Fruit fly (Drosophila melanogaster): ENCODE measurements around the gene CG14408.
A peak's percentile ranks its signal among the peaks of the same experiment; 100 is the strongest.

Gene CG14408

dm6 chrX:14840417-14840872 is 8.6 kb upstream of the CG14408 start (continued):
- TF ChIP-seq nom (GFP tag; optimal IDR thresholded peaks at IDR 0.05) (peak; percentile 81), CG12391 (tag; optimal IDR thresholded peaks at IDR 0.05) (peak; percentile 63), Fer3 (tag; optimal IDR thresholded peaks at IDR 0.05) (peak; percentile 60), tgo (GFP tag; IDR thresholded peaks at IDR 0.05) (peak; percentile 56; the same call in 2 of the 3 replicates), CG17829 (tag; optimal IDR thresholded peaks at IDR 0.05) (peak; percentile 42), wek (GFP tag; optimal IDR thresholded peaks at IDR 0.05) (no peak), gcm (GFP tag; optimal IDR thresholded peaks at IDR 0.05) (peak; percentile 56), otp (GFP tag; IDR thresholded peaks at IDR 0.05) (no peak), CG14710 (tag; optimal IDR thresholded peaks at IDR 0.05) (peak; percentile 24), Ada2b (GFP tag; IDR thresholded peaks at IDR 0.05) (peak; percentile 49; the same call in 1 of the 2 replicates), CG30403 (GFP tag; optimal IDR thresholded peaks at IDR 0.05) (peak; percentile 27), Mes4 (GFP tag; optimal IDR thresholded peaks at IDR 0.05) (no peak), CG1602 (GFP tag; optimal IDR thresholded peaks at IDR 0.05) (peak; percentile 16), gsb-n (tag; optimal IDR thresholded peaks at IDR 0.05) (peak; percentile 70), caup (GFP tag; optimal IDR thresholded peaks at IDR 0.05; ENCODE audit: severe bottlenecking) (peak; percentile 21), CG12659 (GFP tag; optimal IDR thresholded peaks at IDR 0.05) (peak; percentile 34), lab (GFP tag; optimal IDR thresholded peaks at IDR 0.05) (peak; percentile 42), Sox100B (GFP tag; optimal IDR thresholded peaks at IDR 0.05) (peak; percentile 39), zf30C (GFP tag; optimal IDR thresholded peaks at IDR 0.05) (peak; percentile 67), dmrt11E (tag; optimal IDR thresholded peaks at IDR 0.05) (peak; percentile 10), CG4424 (GFP tag; optimal IDR thresholded peaks at IDR 0.05) (peak; percentile 29), Blimp-1 (GFP tag; optimal IDR thresholded peaks at IDR 0.05) (peak; percentile 67), CG11504 (tag; optimal IDR thresholded peaks at IDR 0.05) (peak; percentile 73), ind (GFP tag; optimal IDR thresholded peaks at IDR 0.05) (peak; percentile 20), bcd (GFP tag; optimal IDR thresholded peaks at IDR 0.05) (peak; percentile 15), Dp (GFP tag; optimal IDR thresholded peaks at IDR 0.05) (no peak), slbo (GFP tag; IDR thresholded peaks at IDR 0.05) (peak; percentile 75), CG13775 (GFP tag; optimal IDR thresholded peaks at IDR 0.05) (peak; percentile 42), trem (tag; optimal IDR thresholded peaks at IDR 0.05) (peak; percentile 30), CG14014 (GFP tag; IDR thresholded peaks at IDR 0.05) (0 out of 2 replicates have a peak, but pooled peaks have one; percentile 22), CG15696 (tag; optimal IDR thresholded peaks at IDR 0.05) (no peak), D19B (GFP tag; optimal IDR thresholded peaks at IDR 0.05) (peak; percentile 6), Hr3 (GFP tag; optimal IDR thresholded peaks at IDR 0.05) (peak; percentile 22), Usf (GFP tag; optimal IDR thresholded peaks at IDR 0.05) (no peak), CG15514 (GFP tag; optimal IDR thresholded peaks at IDR 0.05) (no peak), ems (GFP tag; optimal IDR thresholded peaks at IDR 0.05) (no peak), esg (GFP tag; conservative IDR thresholded peaks at IDR 0.05) (peak; percentile 42), ap (GFP tag; IDR thresholded peaks at IDR 0.05) (0 out of 2 replicates have a peak, but pooled peaks have one; percentile 20), lilli (GFP tag; optimal IDR thresholded peaks at IDR 0.05) (peak; percentile 16)

- TF ChIP-seq Atf3 (GFP tag; optimal IDR thresholded peaks at IDR 0.05) (peak; percentile 88), CG13894 (tag; optimal IDR thresholded peaks at IDR 0.05) (peak; percentile 91), gcm2 (GFP tag; optimal IDR thresholded peaks at IDR 0.05) (no peak), Opbp (GFP tag; IDR thresholded peaks at IDR 0.05; ENCODE audit: partially characterized antibody) (no peak), Lpt (GFP tag; optimal IDR thresholded peaks at IDR 0.05) (no peak), CG34422 (GFP tag; IDR thresholded peaks at IDR 0.05) (peak; percentile 64; the same call in 2 of the 3 replicates), CG10462 (GFP tag; optimal IDR thresholded peaks at IDR 0.05) (no peak), Myb (GFP tag; optimal IDR thresholded peaks at IDR 0.05) (peak; percentile 48), CG3281 (GFP tag; optimal IDR thresholded peaks at IDR 0.05) (peak; percentile 58), CG42726 (GFP tag; IDR thresholded peaks at IDR 0.05; ENCODE audit: partially characterized antibody) (0 out of 2 replicates have a peak, but pooled peaks have one; percentile 37), CG18599 (GFP tag; optimal IDR thresholded peaks at IDR 0.05) (peak; percentile 71), CG7839 (tag; optimal IDR thresholded peaks at IDR 0.05) (peak; percentile 38)
Measured at dm6 chrX:14839739-14840347, 8.0 kb upstream of the CG14408 start.

All from whole organism, embryonic.